Fruit fly (Drosophila melanogaster): Measurements from ENCODE around the gene Ttc30.

dm6 chr2L:13086712-13087111 lies 19.9 kb upstream of the Ttc30 start:
- TF ChIP-seq usp (GFP tag; optimal IDR thresholded peaks at IDR 0.05) (no peak), psq (GFP tag; optimal IDR thresholded peaks at IDR 0.05) (no peak), Abd-B (GFP tag; optimal IDR thresholded peaks at IDR 0.05) (no peak), Myc (optimal IDR thresholded peaks at IDR 0.05) (no peak), Dif (GFP tag; optimal IDR thresholded peaks at IDR 0.05; ENCODE audit: partially characterized antibody) (no peak), HLH106 (tag; optimal IDR thresholded peaks at IDR 0.05) (no peak), jim (GFP tag; optimal IDR thresholded peaks at IDR 0.05) (no peak), sv (GFP tag; optimal IDR thresholded peaks at IDR 0.05) (no peak), CrebA (GFP tag; optimal IDR thresholded peaks at IDR 0.05; ENCODE audit: borderline replicate concordance) (no peak)
